Worm (Caenorhabditis elegans): ENCODE measurements around the gene irld-11.

- TF ChIP-seq aly-2 (tag; optimal IDR thresholded peaks at IDR 0.05) (no peak), ceh-82 (tag; optimal IDR thresholded peaks at IDR 0.05) (no peak), tra-1 (GFP tag; IDR thresholded peaks at IDR 0.05) (no peak), ceh-28 (tag; optimal IDR thresholded peaks at IDR 0.05) (no peak), hlh-30 (tag; optimal IDR thresholded peaks at IDR 0.05; ENCODE audit: insufficient read depth) (no peak), nhr-28 (tag; optimal IDR thresholded peaks at IDR 0.05) (no peak), fos-1 (tag; optimal IDR thresholded peaks at IDR 0.05) (no peak), lin-39 (tag; optimal IDR thresholded peaks at IDR 0.05) (no peak), zag-1 (tag; optimal IDR thresholded peaks at IDR 0.05) (no peak), ces-1 (GFP tag; optimal IDR thresholded peaks at IDR 0.05) (no peak), dmd-6 (GFP tag; IDR thresholded peaks at IDR 0.05) (no peak), dmd-9 (GFP tag; IDR thresholded peaks at IDR 0.05) (no peak), Y5F2A.4 (GFP tag; optimal IDR thresholded peaks at IDR 0.05) (no peak)
Observed at ce11 chrV:1648000-1648399, 6.9 kb upstream of the irld-11 start, which contains the start of gene irld-45.
